Worm (Caenorhabditis elegans) whole organism, young adult: ENCODE results near the gene F56H9.6.

Experiments used
- B0019.2 ChIP-seq: fragments of 200-800 bp; sonication (Bioruptor generic); conservative IDR thresholded peaks from 2 replicates; pipeline ENCODE4 v1.3.6; 2022; ENCODE audit warnings: missing genetic modification reagents, missing genetic modification characterization, missing compliant biosample characterization
- B0336.3 ChIP-seq: fragments of 200-800 bp; sonication (Bioruptor generic); IDR thresholded peaks from 2 replicates; pipeline ENCODE4 v1.3.6; 2022; ENCODE audit warnings: missing genetic modification characterization, missing compliant biosample characterization
- D2030.7 ChIP-seq: fragments of 200-800 bp; sonication (Bioruptor generic); IDR thresholded peaks from 2 replicates; pipeline ENCODE4 v1.3.6; 2022; ENCODE audit warnings: missing genetic modification reagents, missing genetic modification characterization, missing compliant biosample characterization
- F33H1.4 ChIP-seq: fragments of 200-800 bp; sonication (Bioruptor generic); IDR thresholded peaks from 2 replicates; pipeline ENCODE4 v1.3.6; 2022; ENCODE audit warnings: missing genetic modification reagents, missing genetic modification characterization, missing compliant biosample characterization
- T07F8.4 ChIP-seq: sonication (generic microtip); optimal IDR thresholded peaks from 2 replicates; lab custom pipeline; 2016; ENCODE audit warnings: mild to moderate bottlenecking, missing genetic modification characterization, moderate library complexity, missing compliant biosample characterization
- Y53G8AR.9 ChIP-seq: fragments of 200-800 bp; sonication (Bioruptor generic); conservative IDR thresholded peaks from 2 replicates; pipeline ENCODE4 v1.3.6; 2022; ENCODE audit warnings: missing genetic modification reagents, missing genetic modification characterization, missing compliant biosample characterization
- Y95B8A.8 ChIP-seq: fragments of 200-800 bp; sonication (Bioruptor generic); IDR thresholded peaks from 2 replicates; pipeline ENCODE4 v1.3.6; 2022; ENCODE audit warnings: missing genetic modification reagents, missing genetic modification characterization, missing compliant biosample characterization
- ama-1 ChIP-seq, 3 experiments: fragments of 150-350 bp in 1 of 3; sonication (generic microtip) in 2 of 3; optimal IDR thresholded peaks; 2 replicates each; lab custom pipeline; 2014 to 2018; ENCODE audit warnings: missing biosample characterization in 2 of 3, missing genetic modification characterization in 2 of 3, missing genetic modification reagents in 2 of 3
- ceh-27 ChIP-seq: fragments of 200-800 bp; sonication (Bioruptor generic); optimal IDR thresholded peaks from 2 replicates; lab custom pipeline; 2018; ENCODE audit warnings: mild to moderate bottlenecking, missing genetic modification characterization, moderate library complexity, missing compliant biosample characterization
- ceh-40 ChIP-seq: fragments of 200-800 bp; sonication (Bioruptor generic); IDR thresholded peaks from 2 replicates; pipeline ENCODE4 v1.3.6; 2022; ENCODE audit warnings: missing genetic modification characterization, missing compliant biosample characterization
- ceh-91 ChIP-seq: fragments of 200-800 bp; sonication (Bioruptor generic); IDR thresholded peaks from 2 replicates; pipeline ENCODE4 v1.3.6; 2022; ENCODE audit warnings: missing genetic modification reagents, missing genetic modification characterization, missing compliant biosample characterization
- dpff-1 ChIP-seq: sonication (generic microtip); optimal IDR thresholded peaks from 2 replicates; lab custom pipeline; 2017; ENCODE audit warnings: mild to moderate bottlenecking, missing genetic modification characterization, missing compliant biosample characterization
- efl-1 ChIP-seq: fragments of 150-350 bp; optimal IDR thresholded peaks from 2 replicates; lab custom pipeline; 2014; ENCODE audit warnings: missing biosample characterization, missing genetic modification reagents, missing genetic modification characterization
- egl-44 ChIP-seq: fragments of 200-800 bp; sonication (Bioruptor generic); IDR thresholded peaks from 2 replicates; pipeline ENCODE4 v1.3.6; 2022; ENCODE audit warnings: missing genetic modification reagents, missing genetic modification characterization, missing compliant biosample characterization
- hlh-12 ChIP-seq: sonication (generic microtip); optimal IDR thresholded peaks from 2 replicates; lab custom pipeline; 2016; ENCODE audit warnings: missing genetic modification characterization, missing compliant biosample characterization
- hmg-1.2 ChIP-seq: fragments of 200-800 bp; sonication (Bioruptor generic); IDR thresholded peaks from 2 replicates; pipeline ENCODE4 v1.3.6; 2022; ENCODE audit warnings: missing genetic modification reagents, missing genetic modification characterization, missing compliant biosample characterization
- hrde-1 ChIP-seq: sonication (generic microtip); optimal IDR thresholded peaks from 2 replicates; lab custom pipeline; 2016; ENCODE audit warnings: missing genetic modification characterization, mild to moderate bottlenecking, missing compliant biosample characterization, moderate library complexity, missing genotype, missing genetic modification reagents, borderline replicate concordance
- let-607 ChIP-seq, 2 experiments: fragments of 200-800 bp in 1 of 2; sonication (Bioruptor generic) in 1 of 2; sonication (generic microtip) in 1 of 2; optimal IDR thresholded peaks; 2 replicates each; lab custom pipeline; 2016 to 2018; ENCODE audit warnings: mild to moderate bottlenecking in 2 of 2, missing compliant biosample characterization in 2 of 2, missing genetic modification characterization in 2 of 2, moderate library complexity in 2 of 2, missing genotype in 1 of 2
- lin-54 ChIP-seq: fragments of 200-800 bp; sonication (Bioruptor generic); optimal IDR thresholded peaks from 2 replicates; lab custom pipeline; 2018; ENCODE audit warnings: mild to moderate bottlenecking, missing genetic modification characterization, missing compliant biosample characterization
- lsl-1 ChIP-seq: fragments of 200-800 bp; sonication (Bioruptor generic); optimal IDR thresholded peaks from 2 replicates; lab custom pipeline; 2018; ENCODE audit warnings: mild to moderate bottlenecking, missing genetic modification characterization, moderate library complexity, missing compliant biosample characterization
- madf-6 ChIP-seq: fragments of 200-800 bp; sonication (Bioruptor generic); IDR thresholded peaks from 2 replicates; pipeline ENCODE4 v1.3.6; 2022; ENCODE audit warnings: missing genetic modification reagents, missing genetic modification characterization, missing compliant biosample characterization
- madf-8 ChIP-seq: fragments of 200-800 bp; sonication (Bioruptor generic); conservative IDR thresholded peaks from 2 replicates; pipeline ENCODE4 v1.3.6; 2022; ENCODE audit warnings: missing genetic modification reagents, missing genetic modification characterization, missing compliant biosample characterization
- nhr-120 ChIP-seq: fragments of 200-800 bp; sonication (Bioruptor generic); IDR thresholded peaks from 2 replicates; pipeline ENCODE4 v1.3.6; 2022; ENCODE audit warnings: missing genetic modification characterization, missing compliant biosample characterization
- nhr-27 ChIP-seq: fragments of 200-800 bp; sonication (Bioruptor generic); optimal IDR thresholded peaks from 2 replicates; lab custom pipeline; 2018; ENCODE audit warnings: mild to moderate bottlenecking, missing genetic modification characterization, moderate library complexity, missing compliant biosample characterization
- nhr-80 ChIP-seq: sonication (generic microtip); optimal IDR thresholded peaks from 2 replicates; lab custom pipeline; 2016; ENCODE audit warnings: missing genetic modification characterization, missing compliant biosample characterization
- rec-8 ChIP-seq, 2 experiments: sonication (generic microtip); optimal IDR thresholded peaks; 2 replicates each; lab custom pipeline; 2016; ENCODE audit warnings: mild to moderate bottlenecking in 2 of 2, missing genetic modification characterization in 2 of 2, missing genetic modification reagents in 2 of 2, missing genotype in 2 of 2, missing biosample characterization in 1 of 2, missing compliant biosample characterization in 1 of 2, moderate library complexity in 1 of 2
- sdz-38 ChIP-seq: sonication (generic microtip); optimal IDR thresholded peaks from 2 replicates; lab custom pipeline; 2016; ENCODE audit warnings: missing genotype, missing genetic modification characterization, missing compliant biosample characterization
- snpc-3.4 ChIP-seq: sonication (generic microtip); optimal IDR thresholded peaks from 2 replicates; lab custom pipeline; 2017; ENCODE audit warnings: missing genetic modification characterization, mild to moderate bottlenecking, missing compliant biosample characterization, antibody characterized with exemption, moderate library complexity, missing genotype, missing genetic modification reagents
- xnd-1 ChIP-seq: sonication (generic microtip); optimal IDR thresholded peaks from 2 replicates; lab custom pipeline; 2016; ENCODE audit warnings: missing genotype, missing genetic modification reagents, missing genetic modification characterization, missing compliant biosample characterization
- zim-3 ChIP-seq: sonication (generic microtip); optimal IDR thresholded peaks from 2 replicates; lab custom pipeline; 2017; ENCODE audit warnings: mild to moderate bottlenecking, missing genetic modification characterization, moderate library complexity, missing compliant biosample characterization
- ztf-25 ChIP-seq: fragments of 200-800 bp; sonication (Bioruptor generic); IDR thresholded peaks from 2 replicates; pipeline ENCODE4 v1.3.6; 2022; ENCODE audit warnings: missing genetic modification reagents, missing genetic modification characterization, missing compliant biosample characterization
- ztf-26 ChIP-seq: sonication (generic microtip); optimal IDR thresholded peaks from 2 replicates; lab custom pipeline; 2017; ENCODE audit warnings: missing genetic modification characterization, missing compliant biosample characterization
- ztf-3 ChIP-seq: fragments of 200-800 bp; sonication (Bioruptor generic); optimal IDR thresholded peaks from 2 replicates; lab custom pipeline; 2018; ENCODE audit warnings: mild to moderate bottlenecking, missing genetic modification characterization, missing compliant biosample characterization
- ztf-6 ChIP-seq: fragments of 200-800 bp; sonication (Bioruptor generic); IDR thresholded peaks from 2 replicates; pipeline ENCODE4 v1.3.6; 2022; ENCODE audit warnings: missing genetic modification reagents, missing genetic modification characterization, missing compliant biosample characterization

F56H9.6 gene

DNA sequence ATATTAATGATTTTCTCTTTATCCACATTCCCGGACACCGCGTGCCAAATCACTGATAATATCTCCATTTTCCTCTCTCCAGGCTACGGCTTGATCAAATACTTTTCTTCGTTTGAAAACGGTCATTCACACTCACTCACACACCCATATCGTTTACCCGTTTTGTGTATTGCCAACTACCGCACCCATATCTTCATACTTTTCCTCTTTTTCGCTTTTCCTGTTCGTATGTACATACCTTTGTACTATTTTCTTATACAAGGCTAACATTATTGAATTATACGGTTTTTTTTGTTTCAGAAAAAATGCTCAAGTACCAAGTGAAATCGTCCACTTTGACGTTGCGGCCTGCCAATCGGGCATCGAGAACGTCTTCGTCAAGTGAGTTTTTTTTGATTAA is 38.3 kb upstream of the F56H9.6 start, which contains the start of gene W05B10.4:
TSS of gene W05B10.4 (plus strand) at position 301 of the 400 bp plus-strand sequence.
- peak; percentile 10 for TF ChIP-seq ceh-27 (GFP tag; lab: Kevin White, UChicago)
- TF ChIP-seq nhr-27 (tag; lab: Kevin White, UChicago), result no peak

- TF ChIP-seq ztf-26 (tag; lab: Kevin White, UChicago), result no peak
- no peak for TF ChIP-seq B0336.3 (GFP tag; lab: Robert Waterston, UW)
- no peak for TF ChIP-seq ztf-6 (GFP tag; lab: Robert Waterston, UW)
- TF ChIP-seq nhr-80 (tag; lab: Kevin White, UChicago), result no peak
- TF ChIP-seq lsl-1 (GFP tag; lab: Kevin White, UChicago), result no peak
Observed at ce11 chrV:12667397-12667796, 37.8 kb upstream of the F56H9.6 start.

DNA sequence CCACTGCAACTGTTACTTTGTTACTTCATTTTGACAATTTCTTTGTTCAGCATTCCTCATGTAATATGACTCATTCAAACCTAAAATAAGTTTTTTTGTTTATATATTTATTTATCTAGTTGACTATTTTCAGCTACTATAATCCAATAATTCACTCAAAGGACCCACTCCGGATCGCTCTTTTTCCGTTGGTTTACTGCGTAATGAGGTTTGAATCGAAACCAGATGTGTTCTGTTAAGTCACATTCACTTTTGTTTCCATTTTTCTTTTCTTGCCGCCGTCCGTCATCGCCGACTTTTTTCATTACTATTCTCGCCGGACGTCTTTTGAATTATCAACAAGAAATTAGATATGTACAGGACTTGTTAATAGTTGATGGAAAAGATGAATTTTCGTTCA is 33.7 kb upstream of the F56H9.6 start:
- TF ChIP-seq efl-1 (no peak), Y95B8A.8 (GFP tag; lab: Robert Waterston, UW) (no peak), egl-44 (GFP tag; lab: Robert Waterston, UW) (no peak), zim-3 (tag; lab: Kevin White, UChicago) (no peak), hlh-12 (tag; lab: Kevin White, UChicago) (no peak)

DNA sequence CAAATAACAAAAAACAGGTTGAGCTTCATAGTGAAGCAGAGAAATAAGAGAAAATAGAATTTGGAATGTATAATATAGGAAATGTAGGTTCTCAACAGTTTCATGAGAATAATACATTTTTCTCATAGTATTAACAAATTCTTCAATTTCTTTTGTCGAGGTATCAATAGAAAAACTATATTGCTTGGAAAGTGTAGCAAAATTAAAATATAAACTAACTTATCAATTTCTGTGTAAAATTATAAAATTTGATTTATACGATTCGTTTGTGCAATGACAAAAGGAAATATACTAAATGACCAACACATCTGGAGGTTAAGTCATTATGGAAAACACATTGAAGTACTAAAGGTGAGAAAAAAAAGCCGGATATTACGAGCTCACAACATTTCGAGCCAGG is 32.0 kb upstream of the F56H9.6 start, which contains the start of gene W05B10.3:
TSS of gene W05B10.3 (minus strand) at position 101 of the 400 bp plus-strand sequence.
- TF ChIP-seq ztf-25 (GFP tag; lab: Robert Waterston, UW), result no peak
- no peak for TF ChIP-seq ztf-3 (GFP tag; lab: Kevin White, UChicago)
- TF ChIP-seq ceh-40 (GFP tag; lab: Robert Waterston, UW), result no peak
- TF ChIP-seq, all 124 proteins: peak for 0

DNA sequence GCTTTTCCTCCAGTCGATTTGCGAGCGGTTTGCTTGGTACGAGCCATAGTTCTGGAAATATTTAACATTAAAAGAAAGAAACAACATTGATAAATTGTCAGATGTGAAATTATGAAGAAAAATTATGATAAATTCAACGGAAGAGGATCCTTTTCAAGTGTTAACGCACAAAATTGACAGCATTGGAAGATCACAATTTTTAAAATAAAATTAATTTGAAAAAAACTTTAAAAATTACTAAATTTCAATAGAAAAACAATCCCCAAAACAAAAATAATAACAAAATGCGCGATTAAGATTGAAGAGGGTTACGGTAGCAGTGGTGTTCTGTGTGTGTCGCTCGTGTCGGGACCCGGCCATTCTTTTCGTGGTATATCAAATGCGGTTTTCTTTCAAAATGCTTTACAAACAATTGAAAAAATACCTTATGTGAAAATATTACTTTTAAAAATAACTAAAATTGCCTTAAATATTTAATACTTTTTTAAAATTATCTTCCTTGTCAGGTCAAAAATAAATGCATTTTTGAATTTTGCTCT is 30.7 kb upstream of the F56H9.6 start, which contains the start of gene his-74:
TSS of gene his-74 (minus strand) at position 51 of the 539 bp plus-strand sequence.
- TF ChIP-seq hmg-1.2 (0 out of 2 replicates have a peak, but pooled peaks have one; percentile 9), sdz-38 (tag; lab: Kevin White, UChicago) (no peak), D2030.7 (GFP tag; lab: Robert Waterston, UW) (peak; percentile 51; the same call in 1 of the 2 replicates), madf-6 (peak; percentile 84), xnd-1 (tag; lab: Kevin White, UChicago) (peak; percentile 47), hrde-1 (tag; lab: Kevin White, UChicago) (no peak), snpc-3.4 (peak; percentile 15), B0019.2 (GFP tag; lab: Robert Waterston, UW) (no peak), Y53G8AR.9 (GFP tag; lab: Robert Waterston, UW) (no peak), let-607 (tag; optimal IDR thresholded peaks at IDR 0.05; lab: Kevin White, UChicago) (no peak), madf-8 (GFP tag; lab: Robert Waterston, UW) (peak; percentile 34; the same call in 1 of the 2 replicates), rec-8 (tag; optimal IDR thresholded peaks at IDR 0.05; lab: Kevin White, UChicago) (no peak), dpff-1 (tag; lab: Kevin White, UChicago) (no peak), ama-1 (optimal IDR thresholded peaks at IDR 0.05; lab: Kevin White, UChicago) (no peak), ama-1 (GFP tag; optimal IDR thresholded peaks at IDR 0.05; lab: Kevin White, UChicago) (no peak), F33H1.4 (GFP tag; lab: Robert Waterston, UW) (peak; percentile 77), ceh-91 (GFP tag; lab: Robert Waterston, UW) (0 out of 2 replicates have a peak, but pooled peaks have one; percentile 26), lsl-1 (GFP tag; lab: Kevin White, UChicago) (peak; percentile 88), ztf-3 (GFP tag; lab: Kevin White, UChicago) (no peak), T07F8.4 (tag; lab: Kevin White, UChicago) (no peak), Y95B8A.8 (GFP tag; lab: Robert Waterston, UW) (no peak), lin-54 (GFP tag; lab: Kevin White, UChicago) (peak; percentile 14), nhr-120 (GFP tag; lab: Robert Waterston, UW) (no peak)
